Worm (Caenorhabditis elegans) whole organism, midembryonic: ENCODE measurements around the gene M176.5.

Source experiments
- cog-1 ChIP-seq: sonication (generic microtip); optimal IDR thresholded peaks from 2 replicates; lab custom pipeline; 2016; ENCODE audit warnings: missing genetic modification characterization, missing compliant biosample characterization
- flt-1 ChIP-seq: fragments of 200-800 bp; sonication (Bioruptor generic); IDR thresholded peaks from 2 replicates; pipeline ENCODE4 v1.3.6; 2022; ENCODE audit warnings: missing genetic modification characterization, missing compliant biosample characterization
- klf-2 ChIP-seq: fragments of 200-800 bp; sonication (Bioruptor generic); conservative IDR thresholded peaks from 2 replicates; pipeline ENCODE4 v1.3.6; 2022; ENCODE audit warnings: missing genetic modification reagents, missing genetic modification characterization, missing compliant biosample characterization
- med-1 ChIP-seq: sonication (generic microtip); optimal IDR thresholded peaks from 2 replicates; lab custom pipeline; 2017; ENCODE audit warnings: missing genetic modification characterization, mild to moderate bottlenecking, missing compliant biosample characterization, antibody characterized with exemption, missing genetic modification reagents; ENCODE audit not compliant: insufficient read depth
- tab-1 ChIP-seq: fragments of 200-800 bp; sonication (Bioruptor generic); IDR thresholded peaks from 2 replicates; pipeline ENCODE4 v1.3.6; 2022; ENCODE audit warnings: missing genetic modification characterization, missing compliant biosample characterization
- ztf-23 ChIP-seq: fragments of 200-800 bp; sonication (Bioruptor generic); IDR thresholded peaks from 2 replicates; pipeline ENCODE4 v1.3.6; 2022; ENCODE audit warnings: missing genetic modification reagents, missing genetic modification characterization, missing compliant biosample characterization

- no peak for TF ChIP-seq cog-1
- no peak for TF ChIP-seq ztf-23 (GFP tag; lab: Robert Waterston, UW)
- no peak for TF ChIP-seq flt-1 (GFP tag; lab: Robert Waterston, UW)
- TF ChIP-seq tab-1, result no peak
- no peak for TF ChIP-seq klf-2
- TF ChIP-seq med-1 (GFP tag; lab: Kevin White, UChicago), result no peak
These were observed 20.1 kb downstream of the M176.5 start, which contains the start of gene arrd-2 for ce11 chrII:9407469-9407868.
